Fruit fly (Drosophila melanogaster) whole organism, embryonic: ENCODE data around the gene Svil.
A peak's percentile ranks its signal among the peaks of the same experiment; 100 is the strongest.

ENCODE experiments used
- Bgb ChIP-seq: fragments of 200-800 bp; sonication (Bioruptor generic); IDR thresholded peaks from 2 replicates; pipeline ENCODE4 v1.3.6; 2022; ENCODE audit warnings: missing biosample characterization, missing genetic modification characterization; ENCODE audit not compliant: partially characterized antibody
- CG11085 ChIP-seq: fragments of 200-800 bp; sonication (Bioruptor generic); IDR thresholded peaks from 2 replicates; pipeline ENCODE4 v1.3.6; 2022; ENCODE audit warnings: missing biosample characterization, missing genetic modification characterization
- CG11456 ChIP-seq: fragments of 200-800 bp; sonication (Bioruptor generic); IDR thresholded peaks from 3 replicates; pipeline ENCODE4 v1.3.6; 2022; ENCODE audit warnings: missing biosample characterization, missing genetic modification characterization
- CG11696 ChIP-seq: fragments of 200-800 bp; sonication (Bioruptor generic); IDR thresholded peaks from 2 replicates; pipeline ENCODE4 v1.3.6; 2022; ENCODE audit warnings: missing biosample characterization, missing genetic modification characterization
- CG13287 ChIP-seq: fragments of 200-800 bp; sonication (Bioruptor generic); IDR thresholded peaks from 2 replicates; pipeline ENCODE4 v1.3.6; 2022; ENCODE audit warnings: missing biosample characterization, missing genetic modification characterization; ENCODE audit not compliant: partially characterized antibody
- CG15479 ChIP-seq: fragments of 200-800 bp; sonication (Bioruptor generic); optimal IDR thresholded peaks from 3 replicates; lab custom pipeline; 2019; ENCODE audit warnings: missing biosample characterization, mild to moderate bottlenecking, missing genetic modification characterization, moderate library complexity
- CG17361 ChIP-seq: fragments of 200-800 bp; sonication (Bioruptor generic); IDR thresholded peaks from 3 replicates; pipeline ENCODE4 v1.3.6; 2022; ENCODE audit warnings: missing biosample characterization, missing genetic modification characterization
- CG17912 ChIP-seq: fragments of 200-800 bp; sonication (Bioruptor generic); optimal IDR thresholded peaks from 2 replicates; lab custom pipeline; 2018; ENCODE audit warnings: missing biosample characterization, mild to moderate bottlenecking, missing genetic modification characterization
- CG32532 ChIP-seq: fragments of 200-800 bp; sonication (Bioruptor generic); IDR thresholded peaks from 2 replicates; pipeline ENCODE4 v1.3.6; 2022; ENCODE audit warnings: missing biosample characterization, missing genetic modification characterization
- CG4360 ChIP-seq: fragments of 200-800 bp; sonication (Bioruptor generic); IDR thresholded peaks from 2 replicates; pipeline ENCODE4 v1.3.6; 2022; ENCODE audit warnings: missing biosample characterization, missing genetic modification characterization
- CG6689 ChIP-seq: fragments of 200-800 bp; sonication (Bioruptor generic); IDR thresholded peaks from 2 replicates; pipeline ENCODE4 v1.3.6; 2022; ENCODE audit warnings: missing biosample characterization, missing genetic modification characterization
- CG6813 ChIP-seq: fragments of 200-800 bp; sonication (Bioruptor generic); optimal IDR thresholded peaks from 2 replicates; lab custom pipeline; 2017; ENCODE audit warnings: missing biosample characterization, missing genetic modification characterization, mild to moderate bottlenecking, moderate library complexity, missing genetic modification reagents
- CG8478 ChIP-seq: fragments of >200 bp; optimal IDR thresholded peaks from 2 replicates; lab custom pipeline; 2018
- CG8924 ChIP-seq: fragments of 200-800 bp; optimal IDR thresholded peaks from 3 replicates; lab custom pipeline; 2019; ENCODE audit warnings: missing biosample characterization, mild to moderate bottlenecking, missing genetic modification characterization, moderate library complexity
- Dbx ChIP-seq: fragments of 200-800 bp; sonication (Bioruptor generic); IDR thresholded peaks from 3 replicates; pipeline ENCODE4 v1.3.6; 2022; ENCODE audit warnings: missing biosample characterization, missing genetic modification characterization
- Deaf1 ChIP-seq: fragments of 200-800 bp; optimal IDR thresholded peaks from 3 replicates; lab custom pipeline; 2019; ENCODE audit warnings: missing biosample characterization, mild to moderate bottlenecking, missing genetic modification characterization, moderate library complexity
- Dek ChIP-seq: fragments of 200-800 bp; sonication (Bioruptor generic); optimal IDR thresholded peaks from 3 replicates; lab custom pipeline; 2019; ENCODE audit warnings: missing biosample characterization, mild to moderate bottlenecking, missing genetic modification characterization, moderate library complexity
- Drgx ChIP-seq: fragments of 200-800 bp; sonication (Bioruptor generic); IDR thresholded peaks from 2 replicates; pipeline ENCODE4 v1.3.6; 2022; ENCODE audit warnings: missing biosample characterization, missing genetic modification characterization
- E2f2 ChIP-seq: fragments of 200-800 bp; sonication (Bioruptor generic); IDR thresholded peaks from 2 replicates; pipeline ENCODE4 v1.3.6; 2022; ENCODE audit warnings: missing biosample characterization, missing genetic modification characterization
- Ets65A ChIP-seq: fragments of 200-800 bp; sonication (Bioruptor generic); peaks from one replicate; lab custom pipeline; 2016; ENCODE audit warnings: missing biosample characterization, missing genetic modification characterization
- Hr78 ChIP-seq, 2 experiments: fragments of 200-800 bp in 1 of 2; fragments of >200 bp in 1 of 2; sonication (Bioruptor generic) in 1 of 2; optimal IDR thresholded peaks; 2 replicates each; lab custom pipeline; 2017 to 2019; ENCODE audit warnings: missing biosample characterization in 2 of 2, missing genetic modification characterization in 2 of 2, mild to moderate bottlenecking in 1 of 2, moderate library complexity in 1 of 2
- MESR4 ChIP-seq: fragments of 200-800 bp; sonication (Bioruptor generic); optimal IDR thresholded peaks from 2 replicates; lab custom pipeline; 2018; ENCODE audit warnings: missing biosample characterization, mild to moderate bottlenecking, missing genetic modification characterization, moderate library complexity
- Nf-YA ChIP-seq: fragments of 200-800 bp; sonication (Bioruptor generic); IDR thresholded peaks from 2 replicates; pipeline ENCODE4 v1.3.6; 2022; ENCODE audit warnings: missing biosample characterization, missing genetic modification characterization
- Sox100B ChIP-seq: fragments of 200-800 bp; sonication (Bioruptor generic); optimal IDR thresholded peaks from 3 replicates; lab custom pipeline; 2018; ENCODE audit warnings: missing biosample characterization, mild to moderate bottlenecking, missing genetic modification characterization
- Sry-β ChIP-seq: fragments of 200-800 bp; sonication (Bioruptor generic); optimal IDR thresholded peaks from 2 replicates; lab custom pipeline; 2018; ENCODE audit warnings: missing biosample characterization, mild to moderate bottlenecking, missing genetic modification characterization, moderate library complexity
- Trl ChIP-seq, 3 experiments: fragments of >200 bp in 2 of 3; fragments of 200-800 bp in 1 of 3; sonication (Bioruptor generic) in 1 of 3; optimal IDR thresholded peaks; 2 replicates in 1 of 3; 3 replicates in 2 of 3; lab custom pipeline; 2016 to 2017; ENCODE audit warnings: missing biosample characterization in 1 of 3, missing genetic modification characterization in 1 of 3
- Vsx1 ChIP-seq: fragments of 200-800 bp; sonication (Bioruptor generic); optimal IDR thresholded peaks from 2 replicates; lab custom pipeline; 2017; ENCODE audit warnings: missing biosample characterization, mild to moderate bottlenecking, missing genetic modification characterization, missing genetic modification reagents
- YL-1 ChIP-seq: fragments of 200-800 bp; sonication (Bioruptor generic); optimal IDR thresholded peaks from 3 replicates; lab custom pipeline; 2017; ENCODE audit warnings: missing biosample characterization, mild to moderate bottlenecking, missing genetic modification characterization
- az2 ChIP-seq: fragments of 200-800 bp; sonication (Bioruptor generic); optimal IDR thresholded peaks from 3 replicates; lab custom pipeline; 2016; ENCODE audit warnings: missing biosample characterization, missing genetic modification characterization
- bsh ChIP-seq, 2 experiments: fragments of 200-800 bp; sonication (Bioruptor generic); optimal IDR thresholded peaks; 2 replicates each; lab custom pipeline; 2017 to 2018; ENCODE audit warnings: mild to moderate bottlenecking in 2 of 2, missing biosample characterization in 2 of 2, missing genetic modification characterization in 2 of 2, moderate library complexity in 1 of 2
- cas ChIP-seq: fragments of 200-800 bp; sonication (Bioruptor generic); IDR thresholded peaks from 2 replicates; pipeline ENCODE4 v1.3.6; 2022; ENCODE audit warnings: missing biosample characterization, missing genetic modification characterization
- chinmo ChIP-seq: fragments of 200-800 bp; sonication (Bioruptor generic); IDR thresholded peaks from 4 replicates; pipeline ENCODE4 v1.3.6; 2022; ENCODE audit warnings: missing biosample characterization, missing genetic modification characterization; ENCODE audit not compliant: partially characterized antibody
- corto ChIP-seq: fragments of 200-800 bp; sonication (Bioruptor generic); optimal IDR thresholded peaks from 2 replicates; lab custom pipeline; 2016; ENCODE audit warnings: missing biosample characterization, mild to moderate bottlenecking, missing genetic modification characterization, moderate library complexity
- gce ChIP-seq: fragments of 200-800 bp; sonication (Bioruptor generic); IDR thresholded peaks from 3 replicates; pipeline ENCODE4 v1.3.6; 2022; ENCODE audit warnings: missing biosample characterization, missing genetic modification characterization
- gfzf ChIP-seq: fragments of 200-800 bp; sonication (Bioruptor generic); optimal IDR thresholded peaks from 2 replicates; lab custom pipeline; 2016; ENCODE audit warnings: missing biosample characterization, mild to moderate bottlenecking, missing genetic modification characterization, moderate library complexity
- h ChIP-seq: fragments of >200 bp; optimal IDR thresholded peaks from 2 replicates; lab custom pipeline; 2017
- insv ChIP-seq, 2 experiments: fragments of 200-800 bp; sonication (Bioruptor generic); optimal IDR thresholded peaks; 3 replicates each; lab custom pipeline; 2016 to 2018; ENCODE audit warnings: missing biosample characterization in 2 of 2, missing genetic modification characterization in 2 of 2
- jing ChIP-seq: fragments of 200-800 bp; sonication (Bioruptor generic); optimal IDR thresholded peaks from 2 replicates; lab custom pipeline; 2018; ENCODE audit warnings: missing biosample characterization, mild to moderate bottlenecking, missing genetic modification characterization
- kni ChIP-seq: fragments of 200-800 bp; sonication (Bioruptor generic); optimal IDR thresholded peaks from 3 replicates; lab custom pipeline; 2017; ENCODE audit warnings: mild to moderate bottlenecking, missing biosample characterization, missing genetic modification reagents, missing genetic modification characterization
- nom ChIP-seq: fragments of 200-800 bp; sonication (Bioruptor generic); optimal IDR thresholded peaks from 2 replicates; lab custom pipeline; 2017; ENCODE audit warnings: missing biosample characterization, missing genetic modification characterization, mild to moderate bottlenecking, moderate library complexity, missing genetic modification reagents
- oc ChIP-seq: fragments of 200-800 bp; sonication (Bioruptor generic); optimal IDR thresholded peaks from 2 replicates; lab custom pipeline; 2018; ENCODE audit warnings: missing biosample characterization, mild to moderate bottlenecking, missing genetic modification characterization, moderate library complexity
- ro ChIP-seq: fragments of 200-800 bp; sonication (Bioruptor generic); IDR thresholded peaks from 2 replicates; pipeline ENCODE4 v1.3.6; 2022; ENCODE audit warnings: missing biosample characterization, missing genetic modification characterization
- row ChIP-seq: fragments of 200-800 bp; sonication (Bioruptor generic); IDR thresholded peaks from 3 replicates; pipeline ENCODE4 v1.3.6; 2022; ENCODE audit warnings: missing biosample characterization, missing genetic modification characterization
- so ChIP-seq: fragments of 200-800 bp; sonication (Bioruptor generic); IDR thresholded peaks from 3 replicates; pipeline ENCODE4 v1.3.6; 2022; ENCODE audit warnings: missing biosample characterization, missing genetic modification characterization
- zfh1 ChIP-seq: fragments of 200-800 bp; sonication (Bioruptor generic); IDR thresholded peaks from 3 replicates; pipeline ENCODE4 v1.3.6; 2022; ENCODE audit warnings: missing biosample characterization, missing genetic modification characterization

Svil gene

DNA sequence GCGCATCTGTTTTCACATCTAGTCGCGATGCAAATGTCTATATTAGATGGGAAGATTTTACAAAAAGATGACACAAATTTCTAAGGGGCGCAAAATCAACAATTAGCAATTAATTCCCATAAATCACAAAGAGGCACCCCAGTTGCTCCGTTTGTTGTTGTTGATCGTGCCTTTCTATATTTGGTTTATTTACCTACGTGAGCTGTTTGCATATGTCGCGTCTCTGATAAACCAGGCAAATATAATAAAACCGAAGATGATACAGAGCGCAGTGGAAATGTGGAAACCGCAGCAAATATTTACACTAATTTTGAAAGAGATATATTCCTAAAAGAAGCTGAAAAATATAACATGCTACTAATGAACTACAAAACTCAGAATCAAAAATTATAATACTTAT is 112.0 kb downstream of the Svil start (continued):
- peak; percentile 54 for TF ChIP-seq oc (tag; lab: Kevin White, UChicago)
- TF ChIP-seq zfh1, result peak; percentile 73
- no peak for TF ChIP-seq YL-1 (GFP tag; lab: Kevin White, UChicago)
- TF ChIP-seq Sry-β, result peak; percentile 30
- TF ChIP-seq h (lab: Kevin White, UChicago), result no peak
- TF ChIP-seq ro (GFP tag; lab: Robert Waterston, UW), result no peak
- no peak for TF ChIP-seq MESR4 (GFP tag; lab: Kevin White, UChicago)
- peak; percentile 36 for TF ChIP-seq CG8924
- TF ChIP-seq Sox100B (GFP tag; lab: Kevin White, UChicago), result peak; percentile 73
- no peak for TF ChIP-seq CG6689
- peak; percentile 83 for TF ChIP-seq CG6813 (GFP tag; lab: Kevin White, UChicago)
- TF ChIP-seq E2f2 (GFP tag; lab: Robert Waterston, UW), result no peak
- TF ChIP-seq CG17912 (GFP tag; lab: Kevin White, UChicago), result peak; percentile 54
- TF ChIP-seq Vsx1 (GFP tag; lab: Kevin White, UChicago), result peak; percentile 33
- TF ChIP-seq Drgx, result no peak
- no peak for TF ChIP-seq chinmo
- TF ChIP-seq cas, result no peak
- peak; percentile 60 for TF ChIP-seq kni
- no peak for TF ChIP-seq az2
- peak; percentile 32; the same call in 1 of the 3 replicates for TF ChIP-seq CG17361 (GFP tag; lab: Robert Waterston, UW)
- TF ChIP-seq CG8478 (lab: Kevin White, UChicago), result no peak
- TF ChIP-seq gce (GFP tag; lab: Robert Waterston, UW), result 0 out of 3 replicates have a peak, but pooled peaks have one; percentile 58
- no peak for TF ChIP-seq Dek
- no peak for TF ChIP-seq row (GFP tag; lab: Robert Waterston, UW)
- no peak for TF ChIP-seq corto
- TF ChIP-seq so, result 0 out of 3 replicates have a peak, but pooled peaks have one; percentile 21
- TF ChIP-seq, all 482 proteins: peak for 162

DNA sequence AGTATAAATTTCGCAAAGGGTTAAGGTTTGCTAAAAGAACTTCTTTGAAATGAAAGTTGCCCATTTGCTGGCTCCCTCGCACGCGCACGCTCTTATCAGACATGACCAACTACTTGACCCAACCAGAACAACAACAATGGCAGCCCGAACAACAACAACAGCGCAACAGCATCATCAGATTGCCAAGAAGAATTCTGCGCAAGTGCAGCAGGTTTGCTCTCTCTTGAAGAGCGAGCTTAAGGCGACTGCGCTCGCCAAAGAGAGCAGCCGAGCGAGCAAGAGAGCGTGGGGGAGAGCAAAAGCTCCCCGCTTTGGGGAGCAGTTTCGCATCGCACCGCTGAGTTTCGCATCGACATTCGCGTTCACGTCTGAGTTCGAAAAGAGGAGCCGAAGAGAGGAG is 112.4 kb downstream of the Svil start:
- TF ChIP-seq bsh (GFP tag; optimal IDR thresholded peaks at IDR 0.05; lab: Kevin White, UChicago) (peak in 1 of 2 experiments; percentile 21), CG13287 (peak; percentile 20; the same call in 1 of the 2 replicates), chinmo (peak; percentile 80; the same call in 1 of the 4 replicates), Nf-YA (GFP tag; lab: Robert Waterston, UW) (no peak), Dbx (GFP tag; lab: Robert Waterston, UW) (peak; percentile 34; the same call in 2 of the 3 replicates), Drgx (peak; percentile 55), gfzf (GFP tag; lab: Kevin White, UChicago) (no peak), CG15479 (GFP tag; lab: Kevin White, UChicago) (peak; percentile 53), Ets65A (GFP tag; lab: Kevin White, UChicago) (peak; percentile 79), Bgb (GFP tag; lab: Robert Waterston, UW) (0 out of 2 replicates have a peak, but pooled peaks have one; percentile 6), insv (GFP tag; optimal IDR thresholded peaks at IDR 0.05; lab: Kevin White, UChicago) (peak in 1 of 2 experiments; percentile 67), CG32532 (GFP tag; lab: Robert Waterston, UW) (peak; percentile 40; the same call in 1 of the 2 replicates), Hr78 (GFP tag; optimal IDR thresholded peaks at IDR 0.05; lab: Kevin White, UChicago) (peak in 1 of 2 experiments; percentile 39), CG11085 (no peak), Trl (optimal IDR thresholded peaks at IDR 0.05; lab: Kevin White, UChicago) (peak; percentile 64 to 87), Trl (GFP tag; optimal IDR thresholded peaks at IDR 0.05; lab: Kevin White, UChicago) (no peak), CG11456 (GFP tag; lab: Robert Waterston, UW) (0 out of 3 replicates have a peak, but pooled peaks have one; percentile 23), CG4360 (peak; percentile 59; the same call in 1 of the 2 replicates), nom (GFP tag; lab: Kevin White, UChicago) (peak; percentile 76), CG11696 (GFP tag; lab: Robert Waterston, UW) (0 out of 2 replicates have a peak, but pooled peaks have one; percentile 5), Deaf1 (tag; lab: Kevin White, UChicago) (peak; percentile 54), jing (GFP tag; lab: Kevin White, UChicago) (no peak)
